Fruit fly (Drosophila melanogaster) whole organism, pupa: ENCODE results near the gene Cdc14.
A peak's percentile ranks its signal among the peaks of the same experiment; 100 is the strongest.

Experiments used
- CG12605 ChIP-seq: fragments of 200-800 bp; sonication (Bioruptor generic); IDR thresholded peaks from 2 replicates; pipeline ENCODE4 v1.3.6; 2022; ENCODE audit warnings: missing biosample characterization, missing genetic modification characterization
- CG14655 ChIP-seq: fragments of 200-800 bp; sonication (Bioruptor generic); optimal IDR thresholded peaks from 3 replicates; lab custom pipeline; 2017; ENCODE audit warnings: mild to moderate bottlenecking, missing biosample characterization, missing genetic modification reagents, missing genetic modification characterization
- CG17806 ChIP-seq: fragments of 200-800 bp; sonication (Bioruptor generic); optimal IDR thresholded peaks from 2 replicates; lab custom pipeline; 2018; ENCODE audit warnings: missing biosample characterization, mild to moderate bottlenecking, missing genetic modification characterization, moderate library complexity
- CG34367 ChIP-seq: fragments of 200-800 bp; sonication (Bioruptor generic); optimal IDR thresholded peaks from 2 replicates; lab custom pipeline; 2018; ENCODE audit warnings: missing biosample characterization, mild to moderate bottlenecking, missing genetic modification characterization
- CG8159 ChIP-seq: fragments of 200-800 bp; sonication (Bioruptor generic); optimal IDR thresholded peaks from 3 replicates; lab custom pipeline; 2018; ENCODE audit warnings: missing biosample characterization, mild to moderate bottlenecking, missing genetic modification characterization, moderate library complexity
- EcR ChIP-seq: fragments of 200-800 bp; sonication (Bioruptor generic); optimal IDR thresholded peaks from 3 replicates; lab custom pipeline; 2019; ENCODE audit warnings: missing biosample characterization, missing genetic modification characterization, mild to moderate bottlenecking, moderate library complexity, missing genetic modification reagents
- Pif1B ChIP-seq: fragments of 200-800 bp; sonication (Bioruptor generic); optimal IDR thresholded peaks from 3 replicates; lab custom pipeline; 2016; ENCODE audit warnings: missing biosample characterization, missing genetic modification characterization
- Snoo ChIP-seq: fragments of 200-800 bp; sonication (Bioruptor generic); optimal IDR thresholded peaks from 3 replicates; lab custom pipeline; 2017; ENCODE audit warnings: missing biosample characterization, mild to moderate bottlenecking, missing genetic modification characterization, inconsistent platforms
- rn ChIP-seq: fragments of 200-800 bp; sonication (Bioruptor generic); IDR thresholded peaks from 2 replicates; pipeline ENCODE4 v1.3.6; 2022; ENCODE audit warnings: missing biosample characterization, missing genetic modification characterization

DNA sequence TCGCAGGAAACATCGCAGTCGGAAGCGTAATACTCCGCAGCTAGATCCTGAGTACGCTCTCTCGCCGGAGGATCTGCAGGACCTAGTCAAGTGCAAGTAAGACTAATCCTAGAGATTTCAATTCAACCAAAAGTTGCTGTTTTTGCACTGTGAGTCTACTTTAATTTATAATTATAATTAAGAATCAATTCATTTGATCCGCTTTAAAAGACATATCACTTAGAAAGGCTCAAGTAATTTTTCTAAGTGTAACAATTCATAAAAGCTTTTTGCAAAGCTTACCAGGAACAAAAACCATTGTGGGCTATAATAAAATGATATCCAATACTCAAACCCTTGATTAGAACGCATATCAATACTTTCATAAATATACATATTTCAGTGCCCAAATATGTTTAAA lies 53.7 kb downstream of the Cdc14 start:
- TF ChIP-seq CG17806 (no peak), EcR (GFP tag; lab: Kevin White, UChicago) (no peak), rn (GFP tag; lab: Robert Waterston, UW) (no peak), Snoo (no peak), CG12605 (no peak), CG8159 (peak; percentile 2), CG14655 (no peak), CG34367 (no peak), Pif1B (GFP tag; lab: Kevin White, UChicago) (no peak)
